Worm (Caenorhabditis elegans) whole organism, L2 larva: ENCODE measurements around the gene cdk-1.

Experiments used
- crh-2 ChIP-seq: sonication (generic microtip); optimal IDR thresholded peaks from 2 replicates; lab custom pipeline; 2017; ENCODE audit warnings: missing biosample characterization, missing genetic modification characterization
- lsy-2 ChIP-seq, 2 experiments: fragments of 150-350 bp in 1 of 2; sonication (generic microtip) in 1 of 2; optimal IDR thresholded peaks; 2 replicates each; lab custom pipeline; 2014 to 2017; ENCODE audit warnings: missing biosample characterization in 2 of 2, missing genetic modification characterization in 2 of 2
- nhr-21 ChIP-seq: fragments of 150-350 bp; optimal IDR thresholded peaks from 2 replicates; lab custom pipeline; 2014; ENCODE audit warnings: missing biosample characterization, missing genetic modification characterization
- snpc-4 ChIP-seq: fragments of 150-350 bp; optimal IDR thresholded peaks from 2 replicates; lab custom pipeline; 2014; ENCODE audit warnings: missing biosample characterization, missing genetic modification characterization
- unc-55 ChIP-seq: fragments of 150-350 bp; sonication (generic microtip); optimal IDR thresholded peaks from 3 replicates; lab custom pipeline; 2014; ENCODE audit warnings: missing biosample characterization, missing genetic modification reagents, missing genetic modification characterization

DNA sequence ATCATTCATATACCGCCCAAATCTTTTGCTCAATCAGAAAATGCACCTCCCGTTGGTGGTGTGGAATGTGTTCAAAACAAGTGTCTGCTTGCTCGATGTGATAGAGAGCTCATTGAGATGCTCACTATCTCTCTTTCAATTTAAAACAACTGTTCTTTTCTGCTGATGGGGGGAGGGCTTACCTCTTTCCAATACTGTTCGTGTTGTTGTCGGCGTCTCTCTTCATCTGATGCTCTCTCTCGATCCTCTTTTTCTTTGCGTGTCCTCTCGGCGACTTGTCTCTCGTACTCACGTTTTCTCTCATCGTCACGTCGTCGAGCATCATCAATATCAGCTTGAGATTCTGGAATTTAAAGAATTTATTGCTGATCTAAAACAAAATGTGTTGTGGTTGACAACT, 5.3 kb upstream of the cdk-1 start:
- peak in 1 of 2 experiments; percentile 33 for TF ChIP-seq lsy-2 (tag; optimal IDR thresholded peaks at IDR 0.05; lab: Kevin White, UChicago)
- no peak for TF ChIP-seq crh-2 (tag; lab: Kevin White, UChicago)
- TF ChIP-seq snpc-4 (tag; lab: Kevin White, UChicago): no peak
- TF ChIP-seq nhr-21 (tag; lab: Kevin White, UChicago): no peak
- TF ChIP-seq unc-55 (GFP tag; lab: Kevin White, UChicago): no peak
